Worm (Caenorhabditis elegans) whole organism, early embryonic: ENCODE results near the gene nhx-5.

Source experiments
- aly-1 ChIP-seq: sonication (generic microtip); optimal IDR thresholded peaks from 2 replicates; lab custom pipeline; 2016; ENCODE audit warnings: missing genetic modification characterization, missing compliant biosample characterization
- ama-1 ChIP-seq: fragments of 150-350 bp; optimal IDR thresholded peaks from 2 replicates; lab custom pipeline; 2014
- sea-1 ChIP-seq: fragments of 200-800 bp; sonication (Bioruptor generic); conservative IDR thresholded peaks from 2 replicates; pipeline ENCODE4 v1.3.6; 2022; ENCODE audit warnings: missing genetic modification characterization, missing compliant biosample characterization

- peak; percentile 20 for TF ChIP-seq aly-1 (tag; lab: Kevin White, UChicago)
- 0 out of 2 replicates have a peak, but pooled peaks have one; percentile 75 for TF ChIP-seq sea-1 (GFP tag; lab: Robert Waterston, UW)
- TF ChIP-seq ama-1 (lab: Kevin White, UChicago), result no peak
These were observed 8.2 kb upstream of the nhx-5 start for ce11 chrX:10568385-10569149.
